Worm (Caenorhabditis elegans): ENCODE results near the gene srbc-65.
A peak's percentile ranks its signal among the peaks of the same experiment; 100 is the strongest.

Gene srbc-65

ce11 chrV:16591992-16592798 is 41.4 kb downstream of the srbc-65 start, which contains the start of gene srh-269 (continued):
- TF ChIP-seq lin-1 (GFP tag; IDR thresholded peaks at IDR 0.05) (peak; percentile 83; the same call in 1 of the 2 replicates), F10B5.3 (tag; optimal IDR thresholded peaks at IDR 0.05) (peak; percentile 8), madf-5 (GFP tag; IDR thresholded peaks at IDR 0.05) (peak; percentile 62 to 75; a peak in 1 of 4 replicates), lin-39 (tag; optimal IDR thresholded peaks at IDR 0.05) (no peak), nhr-42 (GFP tag; IDR thresholded peaks at IDR 0.05) (peak; percentile 83), dmd-9 (GFP tag; IDR thresholded peaks at IDR 0.05) (peak; percentile 61; the same call in 1 of the 2 replicates), ceh-44 (GFP tag; IDR thresholded peaks at IDR 0.05) (peak; percentile 69; the same call in 1 of the 2 replicates), dmd-6 (GFP tag; IDR thresholded peaks at IDR 0.05) (peak; percentile 69), ctbp-1 (GFP tag; IDR thresholded peaks at IDR 0.05) (peak; percentile 80), Y75B8A.6 (GFP tag; IDR thresholded peaks at IDR 0.05) (peak; percentile 93), rbr-2 (tag; optimal IDR thresholded peaks at IDR 0.05) (peak; percentile 51), daf-8 (GFP tag; IDR thresholded peaks at IDR 0.05) (0 out of 2 replicates have a peak, but pooled peaks have one; percentile 37), hlh-11 (tag; optimal IDR thresholded peaks at IDR 0.05) (peak; percentile 81), lir-3 (tag; optimal IDR thresholded peaks at IDR 0.05) (peak; percentile 25), unc-62 (GFP tag; optimal IDR thresholded peaks at IDR 0.05 in 1 of 2) (no peak), unc-62 (tag; optimal IDR thresholded peaks at IDR 0.05) (no peak), mep-1 (tag; optimal IDR thresholded peaks at IDR 0.05) (peak; percentile 34), lin-29 (GFP tag; IDR thresholded peaks at IDR 0.05) (peak; percentile 57), arid-1 (GFP tag; conservative IDR thresholded peaks at IDR 0.05) (peak; percentile 92), vab-7 (GFP tag; IDR thresholded peaks at IDR 0.05) (peak; percentile 96), Y105C5A.15 (GFP tag; IDR thresholded peaks at IDR 0.05) (0 out of 2 replicates have a peak, but pooled peaks have one; percentile 75), ztf-7 (tag; optimal IDR thresholded peaks at IDR 0.05) (no peak), nhr-48 (tag; optimal IDR thresholded peaks at IDR 0.05) (peak; percentile 55), nhr-111 (GFP tag; optimal IDR thresholded peaks at IDR 0.05) (peak; percentile 65), set-16 (GFP tag; IDR thresholded peaks at IDR 0.05) (peak; percentile 37; the same call in 1 of the 2 replicates), ZK337.2 (GFP tag; IDR thresholded peaks at IDR 0.05) (peak; percentile 72; the same call in 1 of the 2 replicates), dpl-1 (GFP tag; optimal IDR thresholded peaks at IDR 0.05) (peak; percentile 34), daf-16 (GFP tag; optimal IDR thresholded peaks at IDR 0.05) (peak; percentile 54 to 79), daf-16 (tag; optimal IDR thresholded peaks at IDR 0.05) (peak; percentile 81), zip-11 (GFP tag; IDR thresholded peaks at IDR 0.05) (no peak; the same call in 1 of the 2 replicates), dmd-8 (GFP tag; IDR thresholded peaks at IDR 0.05) (peak; percentile 92), saeg-2 (GFP tag; IDR thresholded peaks at IDR 0.05) (peak; percentile 65; the same call in 1 of the 2 replicates), hif-1 (tag; optimal IDR thresholded peaks at IDR 0.05) (peak in 1 of 2 experiments; percentile 71), zfp-3 (GFP tag; conservative IDR thresholded peaks at IDR 0.05) (peak; percentile 95), hlh-30 (tag; optimal IDR thresholded peaks at IDR 0.05; ENCODE audit: insufficient read depth) (peak; percentile 17), zfp-2 (tag; optimal IDR thresholded peaks at IDR 0.05) (no peak), ZK546.5 (tag; optimal IDR thresholded peaks at IDR 0.05) (no peak), aha-1 (tag) (peak; percentile 93), hmg-1.1 (GFP tag; IDR thresholded peaks at IDR 0.05) (peak; percentile 81), mdl-1 (tag; optimal IDR thresholded peaks at IDR 0.05) (no peak)
